Worm (Caenorhabditis elegans): ENCODE data around the gene lgc-5.

The lgc-5 gene

DNA sequence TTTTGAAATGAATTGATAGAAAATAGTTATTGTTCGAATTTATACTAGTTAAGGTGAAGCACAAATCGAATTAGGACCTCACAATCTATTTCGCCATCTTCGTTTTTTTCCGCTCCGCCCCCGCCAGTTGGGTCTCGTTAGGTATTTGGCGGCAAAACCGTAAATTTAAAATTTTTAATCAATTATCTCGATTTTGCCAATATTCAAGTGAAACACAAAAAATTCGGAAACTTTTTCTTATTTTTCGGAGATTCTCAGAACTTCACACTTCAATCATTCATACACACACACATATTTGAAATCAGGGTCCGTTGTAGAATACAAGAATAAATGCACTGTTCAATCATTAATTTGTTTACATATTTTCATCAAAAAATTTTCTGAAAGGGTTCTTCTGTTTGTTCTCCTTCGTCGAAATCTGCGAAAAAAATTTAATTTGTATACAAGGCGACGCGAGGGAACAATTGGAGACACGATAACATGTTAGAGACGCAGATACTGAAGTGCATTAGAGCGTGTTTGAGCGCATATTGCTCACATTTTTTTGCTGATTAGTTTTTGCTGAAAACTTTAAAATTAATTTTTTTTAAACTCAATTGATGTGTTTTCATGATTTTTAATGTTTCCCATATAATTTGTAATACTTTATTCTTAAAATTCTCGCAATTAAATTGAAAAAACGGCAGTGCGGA is 17.4 kb downstream of the lgc-5 start, which contains the start of gene D2096.5:
Gene D2096.5 (minus strand): TSS at position 51 of the 692 bp plus-strand sequence.
- no peak for TF ChIP-seq W03F9.2 (tag; optimal IDR thresholded peaks at IDR 0.05)
- no peak for TF ChIP-seq dao-5 (tag; optimal IDR thresholded peaks at IDR 0.05)
- TF ChIP-seq him-1 (tag; optimal IDR thresholded peaks at IDR 0.05): no peak

ce11 chrIV:8360817-8361216 is 18.3 kb downstream of the lgc-5 start, which contains the start of gene sqv-1:
TSS of gene sqv-1 (plus strand) at chrIV:8361117.
- TF ChIP-seq dao-5 (tag; optimal IDR thresholded peaks at IDR 0.05) (no peak), him-1 (tag; optimal IDR thresholded peaks at IDR 0.05) (no peak), W03F9.2 (tag; optimal IDR thresholded peaks at IDR 0.05) (no peak)

DNA sequence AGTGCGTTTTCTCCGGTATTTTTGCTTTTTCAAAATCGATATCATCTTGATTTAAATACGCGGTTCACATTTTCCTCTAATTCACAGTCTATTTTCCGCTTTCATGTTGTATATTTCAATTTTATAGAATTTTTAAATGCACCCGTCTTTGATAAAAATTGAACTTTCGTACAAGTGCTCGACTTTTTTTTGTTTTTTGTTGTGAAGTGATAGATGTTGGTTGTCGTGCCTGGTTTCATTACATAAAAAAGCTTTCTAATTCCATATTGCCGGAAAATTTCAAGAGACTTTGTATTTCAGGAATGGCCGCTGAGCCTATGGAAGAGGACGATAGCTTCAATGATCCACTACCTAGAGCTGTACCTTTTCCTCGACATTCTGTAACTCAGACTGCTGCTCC is 20.7 kb downstream of the lgc-5 start, which contains the start of gene D2096.12:
Gene D2096.12 (plus strand): TSS at position 301 of the 400 bp plus-strand sequence.
- no peak for TF ChIP-seq dao-5 (tag; optimal IDR thresholded peaks at IDR 0.05)

DNA sequence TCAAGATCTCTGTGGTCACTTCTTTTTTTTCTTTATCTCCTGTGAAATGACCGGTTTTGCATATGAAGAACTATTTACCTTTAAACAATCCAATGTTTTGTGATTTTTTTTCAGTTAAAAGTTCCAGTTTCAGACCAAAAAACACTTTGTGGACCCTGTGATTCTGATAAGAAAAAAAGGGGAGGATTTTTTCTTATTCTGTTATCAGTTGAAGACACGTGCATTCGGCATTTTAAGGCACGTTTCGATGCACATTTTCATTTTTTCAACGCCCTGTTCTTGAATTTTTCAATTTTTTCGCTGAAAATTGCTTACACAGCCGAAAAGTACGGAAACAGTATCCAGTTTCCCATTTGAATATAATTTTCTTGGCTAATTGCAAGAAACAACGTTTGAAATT is 23.8 kb downstream of the lgc-5 start, which contains the start of gene aagr-1:
Gene aagr-1 (plus strand): TSS at position 227 of the 400 bp plus-strand sequence.
- TF ChIP-seq him-1 (tag; optimal IDR thresholded peaks at IDR 0.05) (no peak), W03F9.2 (tag; optimal IDR thresholded peaks at IDR 0.05) (no peak), dao-5 (tag; optimal IDR thresholded peaks at IDR 0.05) (no peak)

DNA sequence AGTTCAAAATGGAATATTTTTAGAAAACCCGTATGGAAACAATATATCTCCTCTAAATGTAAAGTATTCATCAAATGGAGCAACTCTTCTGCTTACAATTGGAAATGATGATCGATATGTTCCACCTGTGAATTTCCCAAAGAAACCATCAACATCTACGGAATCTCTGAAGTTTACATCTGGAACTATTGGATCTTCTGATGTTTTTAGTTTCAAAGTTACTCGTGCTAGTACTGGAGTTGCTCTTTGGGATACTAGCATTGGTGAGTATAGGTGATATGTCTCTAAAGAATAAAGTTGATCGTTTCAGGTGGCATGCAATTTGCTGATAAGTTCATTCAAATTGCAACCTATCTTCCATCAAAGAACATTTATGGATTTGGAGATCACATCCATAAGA is 25.4 kb downstream of the lgc-5 start:
- TF ChIP-seq him-1 (tag; optimal IDR thresholded peaks at IDR 0.05) (no peak), W03F9.2 (tag; optimal IDR thresholded peaks at IDR 0.05) (no peak), dao-5 (tag; optimal IDR thresholded peaks at IDR 0.05) (no peak)

DNA sequence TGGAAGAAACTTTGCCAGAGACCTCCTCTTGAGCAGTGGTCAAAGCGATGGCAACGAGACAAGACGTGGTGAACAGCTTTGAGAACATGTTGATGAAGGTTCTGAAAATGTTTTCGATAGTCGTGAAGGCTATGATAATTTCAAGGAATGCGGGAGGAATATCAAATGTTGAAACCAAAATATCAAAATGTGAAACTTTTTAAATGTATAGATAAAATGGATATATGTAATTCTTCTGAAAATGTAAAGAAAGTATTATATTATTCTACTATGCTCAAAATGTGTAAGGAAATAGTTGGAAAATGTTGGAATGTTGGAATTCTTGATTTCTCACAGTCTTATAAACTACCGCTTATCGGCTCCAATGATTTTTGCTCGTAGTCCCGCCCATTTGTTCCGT is 26.6 kb downstream of the lgc-5 start, which contains the start of gene D2096.6:
Gene D2096.6 (minus strand): TSS at position 101 of the 400 bp plus-strand sequence.
- no peak for TF ChIP-seq dao-5 (tag; optimal IDR thresholded peaks at IDR 0.05)
- TF ChIP-seq him-1 (tag; optimal IDR thresholded peaks at IDR 0.05): no peak
- TF ChIP-seq W03F9.2 (tag; optimal IDR thresholded peaks at IDR 0.05): no peak

- TF ChIP-seq dao-5 (tag; optimal IDR thresholded peaks at IDR 0.05): no peak
- peak; percentile 70 for TF ChIP-seq W03F9.2 (tag; optimal IDR thresholded peaks at IDR 0.05)
- peak; percentile 48 for TF ChIP-seq him-1 (tag; optimal IDR thresholded peaks at IDR 0.05)
Measured at ce11 chrIV:8375381-8375780, 32.9 kb downstream of the lgc-5 start.

ce11 chrIV:8376923-8377322 is 34.4 kb downstream of the lgc-5 start:
- TF ChIP-seq him-1 (tag; optimal IDR thresholded peaks at IDR 0.05): no peak
- no peak for TF ChIP-seq dao-5 (tag; optimal IDR thresholded peaks at IDR 0.05)
- TF ChIP-seq W03F9.2 (tag; optimal IDR thresholded peaks at IDR 0.05): no peak

DNA sequence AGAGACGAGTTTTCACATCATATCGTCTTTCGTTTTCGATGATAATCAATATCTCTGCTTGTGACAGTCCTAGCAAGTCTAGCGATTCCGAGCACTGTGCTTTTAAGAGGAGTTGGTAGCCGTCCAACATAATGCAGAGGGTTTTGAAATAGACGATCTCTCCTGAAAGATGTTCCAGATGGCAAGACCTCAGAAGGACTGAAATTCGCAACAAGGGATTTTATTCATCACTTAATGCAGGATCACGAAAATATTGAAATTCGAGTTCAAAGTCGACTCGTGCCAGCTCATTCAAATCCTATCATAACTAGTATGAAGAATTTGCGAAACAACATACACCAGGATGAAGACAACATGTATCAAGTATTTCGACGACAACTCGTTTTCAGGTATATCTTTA is 35.0 kb downstream of the lgc-5 start, which contains the start of gene D2096.7:
Gene D2096.7 (minus strand): TSS at position 130 of the 400 bp plus-strand sequence.
- no peak for TF ChIP-seq W03F9.2 (tag; optimal IDR thresholded peaks at IDR 0.05)
- no peak for TF ChIP-seq him-1 (tag; optimal IDR thresholded peaks at IDR 0.05)
- TF ChIP-seq dao-5 (tag; optimal IDR thresholded peaks at IDR 0.05): peak; percentile 26

- TF ChIP-seq him-1 (tag; optimal IDR thresholded peaks at IDR 0.05) (no peak), W03F9.2 (tag; optimal IDR thresholded peaks at IDR 0.05) (no peak), dao-5 (tag; optimal IDR thresholded peaks at IDR 0.05) (no peak)
Measured at ce11 chrIV:8378280-8378679, 35.8 kb downstream of the lgc-5 start.

- TF ChIP-seq dao-5 (tag; optimal IDR thresholded peaks at IDR 0.05): no peak
- TF ChIP-seq W03F9.2 (tag; optimal IDR thresholded peaks at IDR 0.05): peak; percentile 89
Measured at ce11 chrIV:8379278-8379677, 36.8 kb downstream of the lgc-5 start, which contains the start of gene nap-1. TSS of gene nap-1 (minus strand) at chrIV:8379319.

DNA sequence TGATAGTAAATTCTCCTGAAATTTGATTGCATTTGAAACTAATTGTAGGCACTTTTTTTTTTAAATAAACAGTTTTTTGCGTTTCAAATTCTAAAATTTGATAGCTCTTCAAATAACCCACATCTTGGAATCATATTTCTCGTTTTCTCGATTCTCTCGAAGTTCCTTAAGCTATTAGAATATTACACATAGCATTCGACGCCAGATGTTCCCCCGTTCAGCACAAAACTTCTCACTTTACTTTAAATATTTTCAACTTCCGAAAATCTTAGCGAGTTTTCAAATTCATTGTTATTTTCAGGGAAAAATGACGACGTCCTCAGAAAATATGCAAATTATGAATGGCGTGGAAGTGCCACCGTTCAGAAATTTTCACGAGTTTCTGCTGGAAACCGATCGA is 37.2 kb downstream of the lgc-5 start, which contains the start of gene praf-3:
Gene praf-3 (plus strand): TSS at position 301 of the 400 bp plus-strand sequence.
- TF ChIP-seq W03F9.2 (tag; optimal IDR thresholded peaks at IDR 0.05): no peak
- no peak for TF ChIP-seq him-1 (tag; optimal IDR thresholded peaks at IDR 0.05)
- no peak for TF ChIP-seq dao-5 (tag; optimal IDR thresholded peaks at IDR 0.05)

ce11 chrIV:8380266-8380850 is 37.9 kb downstream of the lgc-5 start:
- TF ChIP-seq dao-5 (tag; optimal IDR thresholded peaks at IDR 0.05) (no peak), W03F9.2 (tag; optimal IDR thresholded peaks at IDR 0.05) (no peak), him-1 (tag; optimal IDR thresholded peaks at IDR 0.05) (no peak)

DNA sequence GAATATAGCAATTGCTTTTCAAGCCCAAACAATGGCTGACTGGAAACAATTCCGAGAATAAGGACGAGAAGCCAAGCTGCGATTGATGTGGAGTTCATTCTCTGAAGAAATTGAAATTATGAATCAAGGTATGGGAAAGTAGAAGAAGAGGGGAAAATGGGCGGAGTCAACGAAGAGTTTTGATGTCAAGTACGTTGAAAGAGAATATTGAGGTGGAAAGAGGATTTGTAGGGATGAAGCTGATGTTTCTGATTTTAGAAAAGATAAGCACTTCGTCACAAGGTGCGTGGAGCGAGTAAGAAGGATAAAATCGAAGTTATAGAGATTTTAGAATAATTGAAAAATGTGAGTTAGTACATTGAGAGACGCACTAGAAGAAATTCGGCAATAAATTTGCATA is 40.2 kb downstream of the lgc-5 start, which contains the start of gene D2096.9:
Gene D2096.9 (minus strand): TSS at position 101 of the 400 bp plus-strand sequence.
- no peak for TF ChIP-seq W03F9.2 (tag; optimal IDR thresholded peaks at IDR 0.05)

Measured in whole organism, L4/young adult.